Worm (Caenorhabditis elegans): ENCODE data around the gene F40H3.2.

The F40H3.2 gene

DNA sequence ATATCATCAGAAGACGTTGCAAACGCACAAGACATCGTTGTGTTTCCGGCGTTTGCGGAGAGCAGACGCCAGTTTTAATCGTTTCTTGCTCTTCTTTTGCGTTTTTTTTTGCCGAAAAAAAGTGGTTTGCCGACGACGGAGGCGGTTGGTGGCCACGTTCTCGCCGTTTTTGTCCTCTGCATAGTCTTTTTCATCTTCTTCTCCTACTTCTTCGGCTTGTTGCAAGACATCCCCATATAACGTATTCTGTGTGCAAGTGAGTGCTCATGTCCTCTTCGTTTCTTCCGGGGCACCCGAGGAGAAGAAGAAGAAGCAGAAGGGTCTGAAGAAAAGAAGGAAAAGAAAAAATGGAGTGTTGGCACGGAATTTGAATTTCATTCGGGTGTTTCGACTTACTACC, 1.6 kb downstream of the F40H3.2 start:
- TF ChIP-seq unc-42 (tag; optimal IDR thresholded peaks at IDR 0.05) (peak; percentile 12), eyg-1 (tag; optimal IDR thresholded peaks at IDR 0.05) (no peak), zip-5 (tag; optimal IDR thresholded peaks at IDR 0.05) (no peak), npax-4 (tag; optimal IDR thresholded peaks at IDR 0.05) (no peak), unc-3 (GFP tag; conservative IDR thresholded peaks at IDR 0.05) (no peak), unc-3 (tag; optimal IDR thresholded peaks at IDR 0.05) (no peak), pha-2 (tag; optimal IDR thresholded peaks at IDR 0.05) (no peak), fkh-6 (tag; optimal IDR thresholded peaks at IDR 0.05) (no peak)

- no peak for TF ChIP-seq ceh-45 (GFP tag; IDR thresholded peaks at IDR 0.05)
- TF ChIP-seq ceh-22 (tag; optimal IDR thresholded peaks at IDR 0.05): no peak
- no peak for TF ChIP-seq unc-3 (GFP tag; conservative IDR thresholded peaks at IDR 0.05)
- no peak for TF ChIP-seq unc-3 (tag; optimal IDR thresholded peaks at IDR 0.05)
- no peak for TF ChIP-seq tbx-7 (tag; optimal IDR thresholded peaks at IDR 0.05)
- no peak for TF ChIP-seq C38D4.7 (GFP tag; optimal IDR thresholded peaks at IDR 0.05)
- TF ChIP-seq mec-3 (tag; optimal IDR thresholded peaks at IDR 0.05; ENCODE audit: borderline replicate concordance): no peak
- TF ChIP-seq ceh-2 (tag; optimal IDR thresholded peaks at IDR 0.05): no peak
- TF ChIP-seq pat-9 (tag; optimal IDR thresholded peaks at IDR 0.05): no peak
- TF ChIP-seq sox-2 (GFP tag; IDR thresholded peaks at IDR 0.05): no peak
- TF ChIP-seq K02D7.2 (tag; optimal IDR thresholded peaks at IDR 0.05): no peak
- TF ChIP-seq dve-1 (tag; optimal IDR thresholded peaks at IDR 0.05): no peak
- no peak for TF ChIP-seq pros-1 (tag; optimal IDR thresholded peaks at IDR 0.05)
- no peak for TF ChIP-seq ztf-16 (tag; optimal IDR thresholded peaks at IDR 0.05)
- no peak for TF ChIP-seq fax-1 (tag; optimal IDR thresholded peaks at IDR 0.05)
- no peak for TF ChIP-seq odd-2 (tag; optimal IDR thresholded peaks at IDR 0.05)
These were observed 2.9 kb downstream of the F40H3.2 start for ce11 chrII:6176154-6176897.

DNA sequence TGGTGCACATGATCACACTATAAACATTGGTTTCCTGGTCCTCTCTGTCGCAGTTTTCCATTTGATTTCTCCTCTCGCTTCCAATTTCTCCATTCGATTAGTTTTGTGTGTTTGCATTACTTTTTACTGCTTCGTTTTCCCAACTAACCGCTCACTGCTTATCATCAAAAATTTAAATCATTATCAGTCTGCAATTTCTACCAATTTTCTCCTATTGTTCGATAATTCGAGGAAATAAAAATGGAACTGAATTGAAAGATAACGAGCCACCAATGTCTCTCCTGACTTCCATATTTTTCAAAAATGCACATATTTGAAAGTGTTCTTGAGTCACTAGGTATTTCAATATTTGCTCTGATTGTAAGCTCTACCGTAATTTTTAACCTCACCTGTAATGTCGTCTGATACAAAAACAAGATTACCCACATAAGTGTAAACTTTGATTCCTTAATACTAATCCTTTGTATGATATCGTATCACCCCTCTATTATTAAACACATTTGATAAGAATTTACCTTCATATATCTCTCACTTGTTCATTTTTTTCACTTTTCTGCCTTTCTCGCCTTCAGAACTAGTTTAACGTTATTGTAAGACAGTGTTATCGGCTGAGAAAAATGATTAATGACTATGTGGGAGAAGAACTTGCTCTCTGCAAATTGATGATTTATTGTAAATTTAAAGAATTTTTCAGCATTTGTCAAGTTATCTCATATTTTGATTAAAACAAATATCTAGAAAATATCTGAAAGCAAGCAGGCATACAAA, 4.7 kb downstream of the F40H3.2 start:
- TF ChIP-seq elt-2 (tag; optimal IDR thresholded peaks at IDR 0.05) (peak; percentile 6), sox-2 (GFP tag; IDR thresholded peaks at IDR 0.05) (no peak)

DNA sequence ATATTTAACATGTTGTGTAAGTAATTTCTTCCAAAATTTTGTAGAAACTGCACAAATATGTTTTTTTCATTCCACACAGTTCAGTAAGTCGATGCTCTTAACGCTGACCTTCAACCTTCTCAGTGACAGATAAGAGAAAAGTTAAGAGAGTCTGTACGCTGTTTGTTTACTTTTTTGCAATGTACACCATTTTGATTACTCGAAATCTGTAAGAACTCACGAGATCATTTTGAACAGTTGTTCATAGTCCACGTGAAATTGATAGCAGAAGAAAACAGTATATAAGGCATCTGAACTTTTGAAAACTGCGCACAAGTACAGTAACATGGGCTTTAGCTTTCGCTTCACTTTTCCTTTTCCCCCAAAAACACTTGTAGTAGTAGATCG, 5.3 kb downstream of the F40H3.2 start:
- TF ChIP-seq C08G9.2 (tag; optimal IDR thresholded peaks at IDR 0.05): no peak

DNA sequence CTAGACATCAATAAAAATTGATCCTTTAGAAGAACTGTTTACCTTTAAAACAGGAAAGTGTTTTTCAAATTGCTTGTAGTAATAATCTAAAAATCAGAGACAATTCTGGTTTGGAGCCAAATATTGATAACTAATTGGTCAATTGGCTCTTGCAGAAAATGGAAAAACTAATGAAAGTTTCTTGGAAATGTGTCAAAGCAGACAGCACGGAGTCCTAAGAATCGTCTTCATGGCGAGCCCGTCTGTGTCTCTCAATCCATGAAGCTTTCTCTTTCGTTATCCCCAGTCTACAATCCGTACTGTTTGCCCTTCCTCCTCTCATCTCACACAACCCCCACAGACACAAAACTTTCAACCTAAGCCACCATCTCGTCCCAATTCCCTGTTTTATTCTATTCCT, 6.1 kb downstream of the F40H3.2 start, which contains the start of gene F40H3.1:
Gene F40H3.1, plus strand, starts transcription at position 301 of the 400 bp plus-strand sequence.
- TF ChIP-seq ceh-14 (tag; optimal IDR thresholded peaks at IDR 0.05) (no peak), lin-11 (tag; optimal IDR thresholded peaks at IDR 0.05) (no peak), hlh-8 (tag; optimal IDR thresholded peaks at IDR 0.05) (no peak), fax-1 (tag; optimal IDR thresholded peaks at IDR 0.05) (no peak), unc-42 (tag; optimal IDR thresholded peaks at IDR 0.05) (no peak), K09A11.1 (tag; optimal IDR thresholded peaks at IDR 0.05; ENCODE audit: insufficient read depth) (no peak), Y22D7AL.16 (tag; optimal IDR thresholded peaks at IDR 0.05) (no peak), mec-3 (tag; optimal IDR thresholded peaks at IDR 0.05; ENCODE audit: borderline replicate concordance) (no peak), tbx-7 (tag; optimal IDR thresholded peaks at IDR 0.05) (no peak), hlh-15 (tag; optimal IDR thresholded peaks at IDR 0.05) (no peak), ceh-2 (tag; optimal IDR thresholded peaks at IDR 0.05) (no peak), ceh-22 (tag; optimal IDR thresholded peaks at IDR 0.05) (no peak), unc-86 (tag; optimal IDR thresholded peaks at IDR 0.05) (no peak), C08G9.2 (tag; optimal IDR thresholded peaks at IDR 0.05) (no peak)

Data from whole organism, late embryonic.